Worm (Caenorhabditis elegans) whole organism, L1 larva: ENCODE results near the gene Y39A1A.31.
A peak's percentile ranks its signal among the peaks of the same experiment; 100 is the strongest.

Experiments
- C16A3.4 ChIP-seq: fragments of 150-350 bp; optimal IDR thresholded peaks from 2 replicates; lab custom pipeline; 2014; ENCODE audit warnings: missing biosample characterization, missing genetic modification characterization
- Y116A8C.19 ChIP-seq: sonication (generic microtip); optimal IDR thresholded peaks from 2 replicates; lab custom pipeline; 2016; ENCODE audit warnings: missing compliant biosample characterization, missing genetic modification characterization, borderline replicate concordance
- blmp-1 ChIP-seq: fragments of 150-350 bp; optimal IDR thresholded peaks from 2 replicates; lab custom pipeline; 2014; ENCODE audit warnings: missing biosample characterization, missing genetic modification characterization
- ceh-82 ChIP-seq, 3 experiments: fragments of 150-350 bp in 1 of 3; sonication (generic microtip) in 2 of 3; optimal IDR thresholded peaks; 2 replicates each; lab custom pipeline; 2014 to 2017; ENCODE audit warnings: missing biosample characterization in 3 of 3, missing genetic modification characterization in 3 of 3
- dsc-1 ChIP-seq: sonication (generic microtip); optimal IDR thresholded peaks from 2 replicates; lab custom pipeline; 2016; ENCODE audit warnings: mild to moderate bottlenecking, missing genetic modification characterization, missing compliant biosample characterization
- elt-2 ChIP-seq: sonication (generic microtip); optimal IDR thresholded peaks from 2 replicates; lab custom pipeline; 2016; ENCODE audit warnings: missing genetic modification characterization, mild to moderate bottlenecking, inconsistent platforms, missing compliant biosample characterization, missing genetic modification reagents
- fkh-4 ChIP-seq: sonication (generic microtip); optimal IDR thresholded peaks from 2 replicates; lab custom pipeline; 2016; ENCODE audit warnings: missing compliant biosample characterization, missing genetic modification characterization, borderline replicate concordance
- hlh-4 ChIP-seq: sonication (generic microtip); optimal IDR thresholded peaks from 2 replicates; lab custom pipeline; 2016; ENCODE audit warnings: mild to moderate bottlenecking, missing genetic modification characterization, missing compliant biosample characterization
- hpl-2 ChIP-seq: fragments of 150-350 bp; optimal IDR thresholded peaks from 2 replicates; lab custom pipeline; 2014; ENCODE audit warnings: missing biosample characterization, missing genetic modification reagents, missing genetic modification characterization
- isw-1 ChIP-seq: fragments of 200-800 bp; sonication (Bioruptor generic); IDR thresholded peaks from 2 replicates; pipeline ENCODE4 v1.3.6; 2022; ENCODE audit warnings: missing genetic modification characterization, missing compliant biosample characterization
- lin-15B ChIP-seq: fragments of 150-350 bp; sonication (generic microtip); optimal IDR thresholded peaks from 3 replicates; lab custom pipeline; 2014; ENCODE audit warnings: missing biosample characterization, missing genetic modification characterization
- lin-39 ChIP-seq: fragments of 150-350 bp; optimal IDR thresholded peaks from 2 replicates; lab custom pipeline; 2014; ENCODE audit warnings: missing biosample characterization, missing genetic modification reagents, missing genetic modification characterization
- lsy-2 ChIP-seq, 2 experiments: fragments of 150-350 bp; optimal IDR thresholded peaks; 2 replicates each; lab custom pipeline; 2014; ENCODE audit warnings: missing biosample characterization in 2 of 2, missing genetic modification characterization in 2 of 2
- mdl-1 ChIP-seq, 2 experiments: fragments of 150-350 bp; optimal IDR thresholded peaks; 2 replicates each; lab custom pipeline; 2014 to 2017; ENCODE audit warnings: missing biosample characterization in 2 of 2, missing genetic modification characterization in 2 of 2, inconsistent platforms in 1 of 2
- mef-2 ChIP-seq: fragments of 150-350 bp; optimal IDR thresholded peaks from 2 replicates; lab custom pipeline; 2014; ENCODE audit warnings: missing biosample characterization, missing genetic modification characterization
- nhr-20 ChIP-seq: sonication (generic microtip); optimal IDR thresholded peaks from 2 replicates; lab custom pipeline; 2016; ENCODE audit warnings: mild to moderate bottlenecking, missing genetic modification characterization, missing compliant biosample characterization
- nhr-237 ChIP-seq: fragments of 150-350 bp; optimal IDR thresholded peaks from 2 replicates; lab custom pipeline; 2014; ENCODE audit warnings: missing biosample characterization, missing genetic modification characterization
- nhr-28 ChIP-seq: fragments of 150-350 bp; optimal IDR thresholded peaks from 2 replicates; lab custom pipeline; 2014; ENCODE audit warnings: missing biosample characterization, missing genetic modification characterization
- nhr-85 ChIP-seq: sonication (generic microtip); peaks from one replicate; lab custom pipeline; 2016; ENCODE audit warnings: missing genetic modification characterization, inconsistent platforms, missing compliant biosample characterization
- sox-4 ChIP-seq: sonication (generic microtip); optimal IDR thresholded peaks from 2 replicates; lab custom pipeline; 2016; ENCODE audit warnings: missing genetic modification characterization, missing compliant biosample characterization
- swsn-7 ChIP-seq: sonication (generic microtip); optimal IDR thresholded peaks from 2 replicates; lab custom pipeline; 2016; ENCODE audit warnings: missing genetic modification characterization, missing compliant biosample characterization
- tbx-2 ChIP-seq: sonication (generic microtip); optimal IDR thresholded peaks from 2 replicates; lab custom pipeline; 2016; ENCODE audit warnings: missing genetic modification characterization, missing compliant biosample characterization
- unc-62 ChIP-seq: fragments of 150-350 bp; optimal IDR thresholded peaks from 2 replicates; lab custom pipeline; 2014; ENCODE audit warnings: missing biosample characterization, missing genetic modification reagents, missing genetic modification characterization
- unc-98 ChIP-seq: fragments of 200-800 bp; sonication (Bioruptor generic); IDR thresholded peaks from 2 replicates; pipeline ENCODE4 v1.3.6; 2022; ENCODE audit warnings: missing genetic modification characterization, missing compliant biosample characterization
- vab-15 ChIP-seq: sonication (generic microtip); optimal IDR thresholded peaks from 2 replicates; lab custom pipeline; 2017; ENCODE audit warnings: missing genotype, mild to moderate bottlenecking, missing genetic modification characterization, missing compliant biosample characterization

Y39A1A.31 gene

ce11 chrIII:10642781-10643180 lies 46.2 kb downstream of the Y39A1A.31 start, which contains the start of the genes dhs-11 and orc-1 (continued):
- TF ChIP-seq sox-4 (tag; lab: Kevin White, UChicago) (no peak), hlh-4 (tag; lab: Kevin White, UChicago) (no peak), dsc-1 (tag; lab: Kevin White, UChicago) (no peak), tbx-2 (tag; lab: Kevin White, UChicago) (peak; percentile 54), nhr-85 (no peak), isw-1 (GFP tag; lab: Robert Waterston, UW) (peak; percentile 35), swsn-7 (peak; percentile 42), C16A3.4 (tag; lab: Kevin White, UChicago) (peak; percentile 59), mdl-1 (tag; optimal IDR thresholded peaks at IDR 0.05; lab: Kevin White, UChicago) (peak in 1 of 2 experiments; percentile 67), blmp-1 (peak; percentile 35), lin-39 (tag; lab: Kevin White, UChicago) (peak; percentile 24), lin-15B (peak; percentile 57), nhr-20 (tag; lab: Kevin White, UChicago) (peak; percentile 59)

ce11 chrIII:10638339-10639021 lies 50.5 kb downstream of the Y39A1A.31 start, which contains the start of gene Y39A1A.27:
Gene Y39A1A.27 (plus strand): TSS chrIII:10638971.
- TF ChIP-seq nhr-28 (tag; lab: Kevin White, UChicago) (no peak), hpl-2 (GFP tag; lab: Kevin White, UChicago) (no peak), elt-2 (tag; lab: Kevin White, UChicago) (no peak), nhr-20 (tag; lab: Kevin White, UChicago) (no peak), lsy-2 (tag; optimal IDR thresholded peaks at IDR 0.05; lab: Kevin White, UChicago) (peak in 1 of 2 experiments; percentile 7), unc-98 (no peak), vab-15 (tag; lab: Kevin White, UChicago) (no peak), unc-62 (GFP tag; lab: Kevin White, UChicago) (no peak), ceh-82 (tag; optimal IDR thresholded peaks at IDR 0.05; lab: Kevin White, UChicago) (peak in 1 of 3 experiments; percentile 1), fkh-4 (tag; lab: Kevin White, UChicago) (no peak), nhr-237 (tag; lab: Kevin White, UChicago) (no peak), Y116A8C.19 (tag; lab: Kevin White, UChicago) (no peak)
- TF ChIP-seq, all 84 proteins: peak for 2

- TF ChIP-seq blmp-1 (peak; percentile 78), mef-2 (tag; lab: Kevin White, UChicago) (no peak)
These were observed 51.0 kb downstream of the Y39A1A.31 start for ce11 chrIII:10637933-10638332.
